Worm (Caenorhabditis elegans) whole organism, mixed stage, embryonic: ENCODE results near the gene sek-3.

Experiments
- ces-1 ChIP-seq: fragments of 150-350 bp; optimal IDR thresholded peaks from 2 replicates; lab custom pipeline; 2014; ENCODE audit warnings: missing biosample characterization, missing genetic modification reagents, missing genetic modification characterization
- elt-1 ChIP-seq: sonication (generic microtip); optimal IDR thresholded peaks from 2 replicates; lab custom pipeline; 2017; ENCODE audit warnings: missing genetic modification characterization, mild to moderate bottlenecking, missing compliant biosample characterization, antibody characterized with exemption, moderate library complexity, borderline replicate concordance; ENCODE audit not compliant: insufficient read depth
- lin-13 ChIP-seq: fragments of 150-350 bp; optimal IDR thresholded peaks from 2 replicates; lab custom pipeline; 2014; ENCODE audit warnings: missing biosample characterization, missing genetic modification characterization
- lsy-2 ChIP-seq: fragments of 150-350 bp; optimal IDR thresholded peaks from 2 replicates; lab custom pipeline; 2014; ENCODE audit warnings: missing biosample characterization, missing genetic modification characterization
- nhr-237 ChIP-seq: fragments of 150-350 bp; optimal IDR thresholded peaks from 2 replicates; lab custom pipeline; 2014; ENCODE audit warnings: missing biosample characterization, missing genetic modification characterization
- pha-4 ChIP-seq: fragments of 150-350 bp; optimal IDR thresholded peaks from 2 replicates; lab custom pipeline; 2018; ENCODE audit warnings: missing biosample characterization, missing genetic modification reagents, missing genetic modification characterization
- snpc-4 ChIP-seq: fragments of 150-350 bp; optimal IDR thresholded peaks from 2 replicates; lab custom pipeline; 2014; ENCODE audit warnings: missing biosample characterization, missing genetic modification characterization
- unc-39 ChIP-seq: fragments of 150-350 bp; optimal IDR thresholded peaks from 2 replicates; lab custom pipeline; 2014; ENCODE audit warnings: missing biosample characterization, missing genetic modification characterization
- unc-62 ChIP-seq: fragments of 150-350 bp; optimal IDR thresholded peaks from 2 replicates; lab custom pipeline; 2014; ENCODE audit warnings: missing biosample characterization, missing genetic modification reagents, missing genetic modification characterization
- zip-8 ChIP-seq: fragments of 150-350 bp; optimal IDR thresholded peaks from 2 replicates; lab custom pipeline; 2014; ENCODE audit warnings: missing biosample characterization, missing genetic modification characterization

DNA sequence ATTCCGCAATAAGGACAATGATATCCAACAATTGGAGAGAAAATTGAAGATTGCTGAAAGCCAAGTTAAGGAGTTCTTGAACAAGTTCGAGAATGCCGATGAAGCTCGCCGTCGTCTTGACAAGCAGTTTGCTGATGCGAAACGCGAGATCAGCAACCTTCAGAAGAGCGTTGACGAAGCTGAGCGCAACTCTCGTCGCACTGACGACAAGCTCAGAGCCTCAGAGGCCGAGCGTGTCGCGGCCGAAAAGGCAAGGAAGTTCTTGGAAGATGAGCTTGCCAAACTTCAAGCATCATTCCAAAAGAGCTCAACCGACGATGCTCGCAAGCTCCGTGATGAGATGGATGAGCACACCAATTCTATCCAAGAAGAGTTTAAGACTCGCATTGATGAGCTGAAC, 31.3 kb upstream of the sek-3 start:
- TF ChIP-seq nhr-237 (tag; lab: Kevin White, UChicago) (no peak), pha-4 (tag; lab: Kevin White, UChicago) (no peak), unc-62 (GFP tag; lab: Kevin White, UChicago) (no peak), lin-13 (no peak), unc-39 (tag; lab: Kevin White, UChicago) (no peak), ces-1 (no peak), snpc-4 (tag; lab: Kevin White, UChicago) (no peak), lsy-2 (tag; lab: Kevin White, UChicago) (no peak), zip-8 (no peak), elt-1 (tag; lab: Kevin White, UChicago) (no peak)
